Worm (Caenorhabditis elegans) whole organism, late embryonic: Measurements from ENCODE around the gene saeg-2.

Source experiments
- C38D4.7 ChIP-seq: fragments of 200-800 bp; sonication (Bioruptor generic); optimal IDR thresholded peaks from 2 replicates; lab custom pipeline; 2018; ENCODE audit warnings: mild to moderate bottlenecking, missing genetic modification characterization, moderate library complexity, missing compliant biosample characterization
- T23F11.4 ChIP-seq: fragments of 200-800 bp; sonication (Bioruptor generic); optimal IDR thresholded peaks from 2 replicates; lab custom pipeline; 2018; ENCODE audit warnings: mild to moderate bottlenecking, missing genetic modification characterization, missing compliant biosample characterization
- ahr-1 ChIP-seq: sonication (generic microtip); optimal IDR thresholded peaks from 2 replicates; lab custom pipeline; 2016; ENCODE audit warnings: missing genetic modification characterization, missing compliant biosample characterization
- ama-1 ChIP-seq: fragments of 150-350 bp; optimal IDR thresholded peaks from 2 replicates; lab custom pipeline; 2014
- ceh-19 ChIP-seq: fragments of 200-800 bp; sonication (Bioruptor generic); optimal IDR thresholded peaks from 2 replicates; lab custom pipeline; 2018; ENCODE audit warnings: mild to moderate bottlenecking, missing genetic modification characterization, missing compliant biosample characterization
- ceh-2 ChIP-seq: sonication (generic microtip); optimal IDR thresholded peaks from 2 replicates; lab custom pipeline; 2016; ENCODE audit warnings: missing genotype, missing genetic modification characterization, missing compliant biosample characterization
- ceh-22 ChIP-seq: sonication (generic microtip); optimal IDR thresholded peaks from 2 replicates; lab custom pipeline; 2017; ENCODE audit warnings: missing biosample characterization, missing genetic modification characterization
- ceh-24 ChIP-seq: sonication (generic microtip); optimal IDR thresholded peaks from 2 replicates; lab custom pipeline; 2016; ENCODE audit warnings: mild to moderate bottlenecking, missing genetic modification characterization, missing compliant biosample characterization
- ceh-31 ChIP-seq: sonication (generic microtip); optimal IDR thresholded peaks from 2 replicates; lab custom pipeline; 2016; ENCODE audit warnings: missing genetic modification characterization, missing compliant biosample characterization
- ceh-48 ChIP-seq: sonication (generic microtip); optimal IDR thresholded peaks from 2 replicates; lab custom pipeline; 2016; ENCODE audit warnings: missing genetic modification characterization, inconsistent platforms, missing compliant biosample characterization
- ceh-6 ChIP-seq: fragments of 200-800 bp; sonication (Bioruptor generic); optimal IDR thresholded peaks from 2 replicates; lab custom pipeline; 2018; ENCODE audit warnings: mild to moderate bottlenecking, missing genetic modification characterization, missing compliant biosample characterization
- elt-4 ChIP-seq: sonication (generic microtip); optimal IDR thresholded peaks from 2 replicates; lab custom pipeline; 2016; ENCODE audit warnings: missing genetic modification characterization, missing compliant biosample characterization
- eyg-1 ChIP-seq: sonication (generic microtip); optimal IDR thresholded peaks from 2 replicates; lab custom pipeline; 2016; ENCODE audit warnings: missing genotype, missing genetic modification characterization, missing compliant biosample characterization
- fax-1 ChIP-seq: sonication (generic microtip); optimal IDR thresholded peaks from 2 replicates; lab custom pipeline; 2016; ENCODE audit warnings: missing genotype, missing genetic modification characterization, missing compliant biosample characterization
- fkh-10 ChIP-seq: fragments of 150-350 bp; optimal IDR thresholded peaks from 2 replicates; lab custom pipeline; 2014; ENCODE audit warnings: missing biosample characterization, missing genetic modification reagents, missing genetic modification characterization
- fkh-6 ChIP-seq: sonication (generic microtip); optimal IDR thresholded peaks from 2 replicates; lab custom pipeline; 2016; ENCODE audit warnings: missing genetic modification characterization, missing compliant biosample characterization
- gmeb-2 ChIP-seq: sonication (generic microtip); optimal IDR thresholded peaks from 2 replicates; lab custom pipeline; 2016; ENCODE audit warnings: missing genetic modification characterization, inconsistent platforms, missing compliant biosample characterization
- hlh-13 ChIP-seq: fragments of 200-800 bp; sonication (Bioruptor generic); optimal IDR thresholded peaks from 2 replicates; lab custom pipeline; 2018; ENCODE audit warnings: mild to moderate bottlenecking, missing genetic modification characterization, missing compliant biosample characterization
- hlh-30 ChIP-seq: sonication (generic microtip); optimal IDR thresholded peaks from 2 replicates; lab custom pipeline; 2017; ENCODE audit warnings: antibody characterized with exemption, missing genetic modification characterization, missing compliant biosample characterization; ENCODE audit not compliant: insufficient read depth
- hlh-6 ChIP-seq: sonication (generic microtip); optimal IDR thresholded peaks from 2 replicates; lab custom pipeline; 2016; ENCODE audit warnings: missing genotype, missing genetic modification characterization, missing compliant biosample characterization
- lim-6 ChIP-seq: sonication (generic microtip); optimal IDR thresholded peaks from 2 replicates; lab custom pipeline; 2016; ENCODE audit warnings: missing genetic modification characterization, missing compliant biosample characterization
- lin-11 ChIP-seq: fragments of 200-800 bp; sonication (Bioruptor generic); optimal IDR thresholded peaks from 2 replicates; lab custom pipeline; 2018; ENCODE audit warnings: mild to moderate bottlenecking, missing genetic modification characterization, missing compliant biosample characterization
- madf-2 ChIP-seq: sonication (generic microtip); optimal IDR thresholded peaks from 2 replicates; lab custom pipeline; 2017; ENCODE audit warnings: missing genetic modification characterization, missing compliant biosample characterization
- mec-3 ChIP-seq: sonication (generic microtip); optimal IDR thresholded peaks from 2 replicates; lab custom pipeline; 2016; ENCODE audit warnings: borderline replicate concordance, missing genetic modification characterization, missing compliant biosample characterization
- nfya-1 ChIP-seq: sonication (generic microtip); optimal IDR thresholded peaks from 2 replicates; lab custom pipeline; 2017; ENCODE audit warnings: missing genetic modification characterization, mild to moderate bottlenecking, missing compliant biosample characterization, antibody characterized with exemption, moderate library complexity
- nhr-11 ChIP-seq: fragments of 150-350 bp; optimal IDR thresholded peaks from 2 replicates; lab custom pipeline; 2014; ENCODE audit warnings: missing biosample characterization, missing genetic modification characterization
- nhr-232 ChIP-seq: sonication (generic microtip); optimal IDR thresholded peaks from 2 replicates; lab custom pipeline; 2016; ENCODE audit warnings: missing genetic modification characterization, missing compliant biosample characterization
- npax-4 ChIP-seq: sonication (generic microtip); optimal IDR thresholded peaks from 2 replicates; lab custom pipeline; 2016; ENCODE audit warnings: missing genetic modification characterization, missing compliant biosample characterization
- odd-2 ChIP-seq: sonication (generic microtip); optimal IDR thresholded peaks from 2 replicates; lab custom pipeline; 2017; ENCODE audit warnings: antibody characterized with exemption, mild to moderate bottlenecking, missing genetic modification characterization, missing compliant biosample characterization
- pag-3 ChIP-seq: sonication (generic microtip); optimal IDR thresholded peaks from 2 replicates; lab custom pipeline; 2016; ENCODE audit warnings: missing compliant biosample characterization, missing genetic modification characterization, borderline replicate concordance
- ref-2 ChIP-seq: sonication (generic microtip); optimal IDR thresholded peaks from 2 replicates; lab custom pipeline; 2016; ENCODE audit warnings: missing genetic modification characterization, missing compliant biosample characterization
- rnt-1 ChIP-seq: sonication (generic microtip); optimal IDR thresholded peaks from 2 replicates; lab custom pipeline; 2016; ENCODE audit warnings: missing genetic modification characterization, missing compliant biosample characterization
- sox-4 ChIP-seq: sonication (generic microtip); optimal IDR thresholded peaks from 2 replicates; lab custom pipeline; 2017; ENCODE audit warnings: mild to moderate bottlenecking, missing genetic modification characterization, inconsistent platforms, missing compliant biosample characterization
- tbx-2 ChIP-seq: sonication (generic microtip); optimal IDR thresholded peaks from 2 replicates; lab custom pipeline; 2016; ENCODE audit warnings: missing genetic modification characterization, missing compliant biosample characterization
- tbx-7 ChIP-seq: sonication (generic microtip); optimal IDR thresholded peaks from 2 replicates; lab custom pipeline; 2016; ENCODE audit warnings: missing genotype, missing genetic modification characterization, missing compliant biosample characterization
- ttx-3 ChIP-seq: sonication (generic microtip); optimal IDR thresholded peaks from 2 replicates; lab custom pipeline; 2016; ENCODE audit warnings: missing genetic modification reagents, missing genetic modification characterization, missing compliant biosample characterization
- unc-42 ChIP-seq: sonication (generic microtip); optimal IDR thresholded peaks from 2 replicates; lab custom pipeline; 2016; ENCODE audit warnings: missing genotype, missing genetic modification characterization, missing compliant biosample characterization
- ztf-16 ChIP-seq: sonication (generic microtip); optimal IDR thresholded peaks from 2 replicates; lab custom pipeline; 2017; ENCODE audit warnings: missing genetic modification characterization, missing compliant biosample characterization

saeg-2 gene

DNA sequence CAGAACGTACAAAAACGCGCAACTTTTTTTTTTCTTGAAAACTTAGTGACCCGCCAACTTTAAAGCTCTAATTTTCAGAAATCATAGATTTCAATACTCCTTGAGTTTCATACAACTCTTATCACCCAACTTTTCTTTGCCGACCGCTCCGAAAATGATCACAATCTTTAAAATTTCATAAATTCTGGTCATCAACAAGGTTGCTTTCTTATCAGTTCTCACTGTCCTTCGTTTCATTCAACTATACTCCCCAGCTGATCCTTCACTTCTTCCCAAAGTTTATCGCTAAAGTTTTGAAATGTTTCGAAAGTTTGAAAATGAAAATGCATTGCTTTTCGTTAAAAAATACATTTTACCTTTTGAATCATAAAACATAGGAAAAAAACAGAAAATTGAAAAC is 15.6 kb downstream of the saeg-2 start:
- no peak for TF ChIP-seq lim-6
- no peak for TF ChIP-seq tbx-7 (tag; lab: Kevin White, UChicago)
- TF ChIP-seq hlh-13 (GFP tag; lab: Kevin White, UChicago): no peak
- TF ChIP-seq ttx-3: no peak
- TF ChIP-seq ceh-2 (tag; lab: Kevin White, UChicago): no peak
- TF ChIP-seq odd-2 (tag; lab: Kevin White, UChicago): no peak
- no peak for TF ChIP-seq hlh-6 (tag; lab: Kevin White, UChicago)
- no peak for TF ChIP-seq ref-2 (tag; lab: Kevin White, UChicago)
- TF ChIP-seq ama-1 (lab: Kevin White, UChicago): no peak
- no peak for TF ChIP-seq rnt-1 (tag; lab: Kevin White, UChicago)
- no peak for TF ChIP-seq pag-3 (tag; lab: Kevin White, UChicago)
- no peak for TF ChIP-seq elt-4 (tag; lab: Kevin White, UChicago)
- no peak for TF ChIP-seq unc-42
- TF ChIP-seq ceh-31: no peak

DNA sequence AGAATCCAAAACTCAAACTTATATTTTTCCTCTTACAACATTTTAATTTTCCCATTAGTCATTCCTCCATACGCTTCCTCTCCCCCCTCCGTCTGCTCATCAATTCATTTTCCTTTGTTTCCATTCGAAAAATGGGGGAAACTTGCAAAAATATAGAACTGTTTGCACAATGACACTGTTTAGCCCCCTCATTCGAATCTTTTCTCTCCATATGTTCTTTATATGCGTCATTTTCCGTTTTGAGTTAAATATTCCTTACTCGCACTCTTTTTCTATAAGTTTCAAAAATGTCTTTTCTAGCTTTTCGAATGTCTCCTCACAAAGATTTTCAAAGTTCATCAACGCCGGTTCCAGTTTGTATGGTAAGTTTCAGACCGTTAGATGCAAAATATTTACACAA is 16.8 kb downstream of the saeg-2 start, which contains the start of gene M01A8.1:
Gene M01A8.1, plus strand, starts transcription at position 301 of the 400 bp plus-strand sequence.
- TF ChIP-seq hlh-6 (tag; lab: Kevin White, UChicago) (no peak), nfya-1 (tag; lab: Kevin White, UChicago) (no peak), ceh-24 (no peak), C38D4.7 (GFP tag; lab: Kevin White, UChicago) (no peak), mec-3 (tag; lab: Kevin White, UChicago) (no peak), ceh-22 (tag; lab: Kevin White, UChicago) (no peak), ceh-19 (GFP tag; lab: Kevin White, UChicago) (no peak), lin-11 (no peak), gmeb-2 (tag; lab: Kevin White, UChicago) (no peak), ceh-48 (tag; lab: Kevin White, UChicago) (no peak), fkh-6 (tag; lab: Kevin White, UChicago) (no peak), elt-4 (tag; lab: Kevin White, UChicago) (no peak), npax-4 (tag; lab: Kevin White, UChicago) (no peak), ahr-1 (no peak), fax-1 (tag; lab: Kevin White, UChicago) (no peak), unc-42 (no peak)
- TF ChIP-seq, all 69 proteins: peak for 0

DNA sequence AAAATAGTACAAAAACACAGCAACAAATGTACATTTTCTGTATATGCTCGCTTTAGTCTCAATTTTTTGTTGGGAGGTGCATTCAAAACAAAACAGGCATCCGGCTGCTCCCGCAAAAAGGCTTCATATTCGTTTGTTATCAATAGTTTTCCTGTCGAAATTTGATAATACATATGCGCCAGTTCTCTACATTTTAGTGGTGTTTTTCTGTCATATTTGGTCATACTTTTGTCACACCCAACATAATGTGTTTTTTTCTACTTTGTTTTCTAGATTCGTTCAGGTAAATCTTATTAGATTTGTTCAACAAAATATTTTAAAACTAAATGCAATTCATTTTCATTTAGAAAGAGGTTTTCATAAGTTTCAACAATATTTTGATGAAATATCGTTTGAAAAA is 18.3 kb downstream of the saeg-2 start:
- TF ChIP-seq ceh-22 (tag; lab: Kevin White, UChicago): no peak
- no peak for TF ChIP-seq lim-6

ce11 chrIII:9269012-9269471 is 28.9 kb downstream of the saeg-2 start, which contains the start of gene clip-1:
Gene clip-1 (minus strand): TSS chrIII:9269062.
- TF ChIP-seq odd-2 (tag; lab: Kevin White, UChicago) (no peak), gmeb-2 (tag; lab: Kevin White, UChicago) (no peak), T23F11.4 (no peak), ceh-31 (no peak), madf-2 (tag; lab: Kevin White, UChicago) (no peak), ttx-3 (no peak), sox-4 (tag; lab: Kevin White, UChicago) (no peak), ztf-16 (tag; lab: Kevin White, UChicago) (no peak), ceh-6 (no peak), ceh-22 (tag; lab: Kevin White, UChicago) (no peak), fkh-6 (tag; lab: Kevin White, UChicago) (no peak), elt-4 (tag; lab: Kevin White, UChicago) (no peak), fkh-10 (GFP tag; lab: Kevin White, UChicago) (no peak), ceh-2 (tag; lab: Kevin White, UChicago) (no peak), mec-3 (tag; lab: Kevin White, UChicago) (no peak)

ce11 chrIII:9270183-9270582 is 30.0 kb downstream of the saeg-2 start:
- TF ChIP-seq ceh-6 (no peak), nhr-232 (tag; lab: Kevin White, UChicago) (no peak), eyg-1 (tag; lab: Kevin White, UChicago) (no peak), pag-3 (tag; lab: Kevin White, UChicago) (no peak), tbx-2 (tag; lab: Kevin White, UChicago) (no peak), hlh-30 (tag; lab: Kevin White, UChicago) (no peak), nhr-11 (tag; lab: Kevin White, UChicago) (no peak), mec-3 (tag; lab: Kevin White, UChicago) (no peak), gmeb-2 (tag; lab: Kevin White, UChicago) (no peak), lim-6 (no peak)
- TF ChIP-seq, all 69 proteins: peak for 0
